Fruit fly (Drosophila melanogaster) S2 (cell line): ENCODE measurements around the gene temp.

ENCODE experiments used
- CG8478 ChIP-seq: fragments of >200 bp; optimal IDR thresholded peaks from 2 replicates; lab custom pipeline; 2018
- CTCF ChIP-seq, 2 experiments: fragments of >200 bp; optimal IDR thresholded peaks; 2 replicates each; lab custom pipeline; 2018

temp gene

dm6 chrX:2275249-2275872 is 13.0 kb upstream of the temp start, which contains the start of gene Vml:
Vml (plus strand) TSS chrX:2275822.
- TF ChIP-seq CG8478: no peak
- TF ChIP-seq CTCF (optimal IDR thresholded peaks at IDR 0.05; lab: Kevin White, UChicago): no peak

dm6 chrX:2274704-2275199 is 12.4 kb upstream of the temp start, which contains the start of gene Grp170:
Grp170 (minus strand) TSS chrX:2275068.
- no peak for TF ChIP-seq CTCF (optimal IDR thresholded peaks at IDR 0.05; lab: Kevin White, UChicago)

- peak; percentile 76 to 78 for TF ChIP-seq CTCF (optimal IDR thresholded peaks at IDR 0.05; lab: Kevin White, UChicago)
- TF ChIP-seq CG8478: no peak
Observed at dm6 chrX:2270557-2270930, 8.2 kb upstream of the temp start, which contains the start of gene CG2924. CG2924 (minus strand) TSS chrX:2270761.

DNA sequence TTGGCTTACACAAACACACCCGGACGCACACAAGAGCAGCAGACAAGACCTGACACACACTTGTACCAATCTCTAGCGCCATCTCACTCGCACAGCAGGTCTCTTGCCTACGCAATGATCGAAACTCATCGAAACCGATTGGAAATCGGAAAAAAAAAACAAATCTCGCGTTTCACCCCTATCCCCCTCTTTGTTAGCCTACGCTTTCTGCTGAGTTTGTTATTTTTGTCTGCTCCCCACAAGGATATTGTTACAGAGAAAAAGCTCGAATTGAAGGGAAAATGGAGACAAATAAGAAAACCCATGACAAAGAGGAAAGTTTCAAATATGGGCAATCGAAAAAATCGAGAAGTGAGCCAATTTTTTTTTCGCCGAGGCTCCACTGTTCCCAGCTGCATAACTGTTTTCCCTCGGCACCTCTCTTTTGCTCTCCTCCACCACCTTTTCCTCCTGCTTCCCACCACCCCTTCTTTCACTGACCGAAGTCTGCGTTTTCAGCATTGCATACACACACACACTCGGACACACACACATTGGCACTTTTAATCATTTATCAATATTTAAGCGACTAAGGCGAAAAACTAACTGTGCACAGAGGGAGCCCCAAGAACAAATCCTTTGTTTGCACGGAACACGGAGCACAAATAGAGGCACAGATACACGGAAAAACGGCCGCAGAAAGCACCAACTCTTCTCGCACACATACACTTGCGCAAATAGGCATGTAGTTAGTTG is 7.7 kb upstream of the temp start:
- TF ChIP-seq CG8478: no peak
- TF ChIP-seq CTCF (optimal IDR thresholded peaks at IDR 0.05; lab: Kevin White, UChicago): no peak

dm6 chrX:2259763-2260162 is 2.6 kb downstream of the temp start, which contains the start of gene CG3078:
CG3078 (minus strand) TSS chrX:2259863.
- TF ChIP-seq CTCF (optimal IDR thresholded peaks at IDR 0.05; lab: Kevin White, UChicago): no peak
- no peak for TF ChIP-seq CG8478

dm6 chrX:2258602-2259233 is 3.6 kb downstream of the temp start:
- TF ChIP-seq CTCF (optimal IDR thresholded peaks at IDR 0.05; lab: Kevin White, UChicago): peak; percentile 81 to 89
- no peak for TF ChIP-seq CG8478

dm6 chrX:2255035-2255434 is 7.3 kb downstream of the temp start:
- TF ChIP-seq CG8478: no peak
- no peak for TF ChIP-seq CTCF (optimal IDR thresholded peaks at IDR 0.05; lab: Kevin White, UChicago)

- no peak for TF ChIP-seq CG8478
- TF ChIP-seq CTCF (optimal IDR thresholded peaks at IDR 0.05; lab: Kevin White, UChicago): no peak
Observed at dm6 chrX:2254020-2254626, 8.2 kb downstream of the temp start, which contains the start of gene CG3091. CG3091 (minus strand) TSS chrX:2254197.

DNA sequence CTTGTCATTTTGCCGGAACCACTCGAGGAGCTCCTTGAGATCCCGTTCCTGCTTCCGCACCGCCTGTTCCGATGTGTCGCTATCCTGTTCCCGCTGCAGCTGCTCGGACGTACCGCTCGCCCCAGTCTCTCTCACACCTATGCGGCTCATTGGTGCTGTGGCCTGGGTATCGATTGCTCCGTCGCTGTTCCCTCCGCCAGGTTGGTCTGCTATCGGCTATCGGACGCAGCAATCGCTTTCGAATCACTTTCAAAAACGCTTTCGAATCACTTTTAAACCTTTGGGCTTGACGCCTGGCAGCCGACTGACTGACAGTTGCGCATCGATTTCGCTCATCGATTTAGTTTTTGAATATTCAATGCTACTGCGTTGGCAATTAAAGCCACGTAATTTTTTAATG is 10.6 kb downstream of the temp start, which contains the start of gene CG3191:
CG3191 (minus strand) TSS at position 306 of the 400 bp plus-strand sequence.
- TF ChIP-seq CTCF (optimal IDR thresholded peaks at IDR 0.05; lab: Kevin White, UChicago) (no peak), CG8478 (no peak)

DNA sequence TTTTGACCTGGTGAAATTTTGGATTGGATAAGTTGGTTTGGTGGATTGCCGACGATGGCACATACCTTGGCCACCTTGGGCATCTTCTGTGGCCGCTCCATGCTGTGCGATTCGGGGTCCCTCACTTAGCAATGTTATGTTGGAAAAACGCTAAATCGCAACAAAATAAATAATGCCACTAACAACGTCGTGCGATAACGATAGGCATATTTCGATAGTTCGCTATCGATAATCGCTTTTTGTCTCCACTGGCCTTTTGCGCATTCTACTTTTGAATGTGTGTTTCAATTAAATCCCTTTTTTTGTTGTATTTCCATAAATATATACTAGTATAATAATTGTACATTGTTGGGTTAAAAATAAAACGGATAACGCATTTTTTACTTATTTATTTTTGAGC is 12.6 kb downstream of the temp start, which contains the start of gene crn:
crn (minus strand) TSS at position 221 of the 400 bp plus-strand sequence.
- TF ChIP-seq CTCF (optimal IDR thresholded peaks at IDR 0.05; lab: Kevin White, UChicago): no peak
- TF ChIP-seq CG8478: no peak

DNA sequence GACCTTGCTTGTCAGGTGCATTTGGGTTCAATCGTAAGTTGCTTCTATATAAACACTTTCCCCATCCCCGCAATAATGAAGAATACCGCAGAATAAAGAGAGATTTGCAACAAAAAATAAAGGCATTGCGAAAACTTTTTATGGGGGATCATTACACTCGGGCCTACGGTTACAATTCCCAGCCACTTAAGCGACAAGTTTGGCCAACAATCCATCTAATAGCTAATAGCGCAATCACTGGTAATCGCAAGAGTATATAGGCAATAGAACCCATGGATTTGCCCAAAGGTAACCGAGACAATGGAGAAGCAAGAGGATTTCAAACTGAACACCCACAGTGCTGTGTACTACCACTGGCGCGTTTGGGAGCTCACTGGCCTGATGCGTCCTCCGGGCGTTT is 16.4 kb downstream of the temp start, which contains the start of gene Or2a:
Or2a (plus strand) TSS at position 301 of the 400 bp plus-strand sequence.
- TF ChIP-seq CTCF (optimal IDR thresholded peaks at IDR 0.05; lab: Kevin White, UChicago): no peak
- no peak for TF ChIP-seq CG8478

DNA sequence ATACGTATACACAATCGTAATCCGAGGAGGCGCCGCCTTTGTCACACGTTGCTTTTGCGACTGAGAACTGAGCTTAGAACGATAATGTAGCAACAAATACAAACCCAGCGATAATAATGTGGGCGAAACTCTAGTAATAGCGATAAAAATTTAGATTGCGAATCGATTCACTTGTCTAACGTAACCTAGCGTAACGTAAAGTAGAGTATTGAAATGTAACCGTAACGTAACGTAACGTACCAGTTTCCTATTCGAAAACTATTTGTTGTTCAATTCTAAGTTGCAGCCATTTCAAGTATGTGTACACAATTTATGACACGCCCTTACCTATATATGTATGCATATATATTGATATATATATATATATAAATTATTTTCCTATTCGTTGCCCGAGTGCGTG is 17.6 kb downstream of the temp start:
- TF ChIP-seq CTCF (optimal IDR thresholded peaks at IDR 0.05; lab: Kevin White, UChicago): no peak
- no peak for TF ChIP-seq CG8478

dm6 chrX:2242897-2243296 is 19.4 kb downstream of the temp start:
- TF ChIP-seq CTCF (optimal IDR thresholded peaks at IDR 0.05; lab: Kevin White, UChicago): no peak
- no peak for TF ChIP-seq CG8478

- TF ChIP-seq CTCF (optimal IDR thresholded peaks at IDR 0.05; lab: Kevin White, UChicago): peak in 1 of 2 experiments; percentile 19
- TF ChIP-seq CG8478: no peak
Observed at dm6 chrX:2241842-2242241, 20.5 kb downstream of the temp start, which contains the start of gene kz. kz (minus strand) TSS chrX:2242035.

dm6 chrX:2225138-2225537 is 37.2 kb downstream of the temp start, which contains the start of gene pcx:
pcx (plus strand) TSS chrX:2225296.
- TF ChIP-seq CG8478 (no peak), CTCF (optimal IDR thresholded peaks at IDR 0.05; lab: Kevin White, UChicago) (no peak)
